Fruit fly (Drosophila melanogaster) whole organism, adult: ENCODE data around the gene Kdm5.

Experiments used
- CG5204 ChIP-seq: fragments of 200-800 bp; sonication (Bioruptor generic); optimal IDR thresholded peaks from 2 replicates; lab custom pipeline; 2016; ENCODE audit warnings: missing biosample characterization, missing genetic modification characterization
- Clk ChIP-seq: fragments of 200-800 bp; sonication (Bioruptor generic); optimal IDR thresholded peaks from 2 replicates; lab custom pipeline; 2017; ENCODE audit warnings: missing biosample characterization, missing genetic modification characterization
- Crg-1 ChIP-seq: fragments of 200-800 bp; sonication (Bioruptor generic); optimal IDR thresholded peaks from 2 replicates; lab custom pipeline; 2016; ENCODE audit warnings: missing biosample characterization, missing genetic modification characterization
- Hr96 ChIP-seq: fragments of 200-800 bp; sonication (Bioruptor generic); optimal IDR thresholded peaks from 2 replicates; lab custom pipeline; 2016; ENCODE audit warnings: missing biosample characterization, missing genetic modification characterization
- cic ChIP-seq: fragments of 200-800 bp; sonication (Bioruptor generic); optimal IDR thresholded peaks from 2 replicates; lab custom pipeline; 2017; ENCODE audit warnings: missing biosample characterization, mild to moderate bottlenecking, missing genetic modification characterization, moderate library complexity
- kay ChIP-seq: fragments of 200-800 bp; sonication (Bioruptor generic); peaks from one replicate; lab custom pipeline; 2016; ENCODE audit warnings: missing biosample characterization, missing genetic modification characterization, borderline replicate concordance
- ovo ChIP-seq: fragments of 200-800 bp; sonication (Bioruptor generic); optimal IDR thresholded peaks from 2 replicates; lab custom pipeline; 2016; ENCODE audit warnings: missing biosample characterization, missing genetic modification characterization

DNA sequence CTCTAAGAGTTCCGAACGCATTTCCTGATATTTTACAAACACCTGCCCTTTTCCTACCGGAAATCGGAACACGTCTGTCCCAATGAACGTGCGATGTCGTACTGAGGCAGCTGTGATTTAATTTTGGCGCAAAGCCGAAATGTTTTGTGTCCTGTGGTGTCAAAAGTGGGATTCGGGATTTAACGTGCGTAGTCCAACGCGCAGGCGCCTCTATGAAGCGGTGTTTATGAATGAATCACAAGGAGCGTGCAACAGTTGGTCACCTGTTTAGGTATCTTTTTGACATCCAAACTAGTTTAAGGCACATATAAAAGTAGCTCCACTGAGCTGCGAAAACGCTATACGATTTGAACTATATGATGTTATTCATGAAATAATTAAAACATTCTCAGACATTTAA lies 35.0 kb upstream of the Kdm5 start, which contains the start of gene CG9109:
- TF ChIP-seq Crg-1 (no peak), kay (GFP tag; lab: Kevin White, UChicago) (no peak), CG5204 (GFP tag; lab: Kevin White, UChicago) (no peak), cic (no peak), Clk (GFP tag; lab: Kevin White, UChicago) (no peak), ovo (GFP tag; lab: Kevin White, UChicago) (no peak), Hr96 (no peak)
